Worm (Caenorhabditis elegans): Measurements from ENCODE around the gene imp-3.

DNA sequence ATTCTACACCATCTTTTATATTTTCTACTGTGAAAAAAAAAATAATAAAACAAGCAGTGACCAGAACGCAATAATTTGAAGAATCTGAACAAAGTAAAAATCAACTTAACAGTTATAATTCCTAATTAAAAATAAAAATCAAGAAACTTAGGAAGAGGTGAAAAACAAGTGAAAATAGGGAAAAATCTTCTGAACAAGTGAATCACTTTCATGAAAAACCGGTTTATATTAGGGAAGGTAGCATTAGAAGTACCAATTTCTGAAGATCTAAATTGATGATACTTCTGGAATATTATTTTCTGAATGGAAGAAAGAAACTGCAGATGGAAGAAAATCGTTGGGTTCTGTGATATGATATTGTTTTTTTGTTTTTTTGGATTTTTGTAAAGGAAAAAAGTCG is 47.1 kb upstream of the imp-3 start:
- no peak for TF ChIP-seq hnd-1 (tag; optimal IDR thresholded peaks at IDR 0.05)
- no peak for TF ChIP-seq hmbx-1 (tag; optimal IDR thresholded peaks at IDR 0.05)
- no peak for TF ChIP-seq ceh-13 (GFP tag; optimal IDR thresholded peaks at IDR 0.05)
- TF ChIP-seq tbx-37 (GFP tag; conservative IDR thresholded peaks at IDR 0.05) = no peak
- no peak for TF ChIP-seq hmg-4 (GFP tag; optimal IDR thresholded peaks at IDR 0.05)
- TF ChIP-seq B0310.2 (tag; optimal IDR thresholded peaks at IDR 0.05) = no peak
- no peak for TF ChIP-seq ama-1 (optimal IDR thresholded peaks at IDR 0.05)
- TF ChIP-seq sea-1 (GFP tag; conservative IDR thresholded peaks at IDR 0.05) = no peak
- TF ChIP-seq pes-1 (GFP tag; IDR thresholded peaks at IDR 0.05) = no peak

All from whole organism, early embryonic.